Fruit fly (Drosophila melanogaster): ENCODE measurements around the gene glec.

DNA sequence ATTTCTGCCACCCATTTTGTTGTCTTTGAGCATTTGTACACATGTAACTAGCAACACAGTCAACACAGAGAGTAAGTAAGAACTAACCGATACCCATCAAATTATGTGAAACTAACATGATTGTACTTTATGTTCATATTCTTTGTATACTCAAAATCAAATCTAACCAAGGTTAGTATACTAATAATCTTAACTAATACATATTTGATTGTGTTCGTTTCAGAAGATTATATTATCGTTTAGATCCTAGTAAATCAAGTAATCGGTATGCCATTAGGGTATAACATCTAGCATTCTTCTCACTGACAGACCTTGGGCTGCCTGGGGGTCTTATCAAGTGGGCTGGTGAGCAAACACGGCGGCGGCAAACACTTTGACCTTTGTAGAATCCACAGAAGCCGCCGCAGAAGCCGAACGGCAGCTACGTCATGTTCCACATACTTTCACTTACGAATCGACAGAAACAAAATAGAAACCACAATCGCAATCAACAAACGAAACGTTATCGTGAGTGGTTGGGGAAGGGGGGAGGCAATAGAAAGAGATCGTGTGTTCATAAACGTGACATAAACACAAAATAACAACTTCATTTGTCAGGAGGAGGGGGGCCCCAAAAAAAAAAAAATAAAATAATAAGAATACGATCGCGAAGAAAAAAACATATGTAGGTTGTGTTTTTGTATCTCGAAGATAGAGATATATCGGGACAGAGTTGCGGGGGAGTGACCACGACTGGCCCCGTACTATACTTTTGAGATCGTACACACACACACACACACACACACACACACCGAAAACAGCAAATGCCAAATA is 20.5 kb downstream of the glec start:
- TF ChIP-seq CG11696 (GFP tag; IDR thresholded peaks at IDR 0.05) (no peak), Side (GFP tag; optimal IDR thresholded peaks at IDR 0.05) (no peak), phol (tag; optimal IDR thresholded peaks at IDR 0.05) (no peak), Blimp-1 (GFP tag; optimal IDR thresholded peaks at IDR 0.05) (peak; percentile 85), CG5245 (GFP tag; optimal IDR thresholded peaks at IDR 0.05) (no peak), stwl (tag; optimal IDR thresholded peaks at IDR 0.05) (no peak), lov (optimal IDR thresholded peaks at IDR 0.05) (no peak), lov (GFP tag; IDR thresholded peaks at IDR 0.05) (0 out of 3 replicates have a peak, but pooled peaks have one; percentile 32), CG8944 (GFP tag; optimal IDR thresholded peaks at IDR 0.05) (no peak), jumu (GFP tag; optimal IDR thresholded peaks at IDR 0.05) (no peak), Pdp1 (GFP tag; optimal IDR thresholded peaks at IDR 0.05) (no peak), onecut (GFP tag; IDR thresholded peaks at IDR 0.05) (no peak), dimm (GFP tag; IDR thresholded peaks at IDR 0.05) (no peak), Kr (GFP tag; optimal IDR thresholded peaks at IDR 0.05) (no peak)
